Worm (Caenorhabditis elegans): Measurements from ENCODE around the gene lron-7.

lron-7 gene

ce11 chrX:7316485-7317391, 24.8 kb downstream of the lron-7 start, which contains the start of the genes spp-2 and spp-6 (continued):
- TF ChIP-seq Y53G8AR.9 (GFP tag; conservative IDR thresholded peaks at IDR 0.05) (peak; percentile 79), ets-4 (GFP tag; optimal IDR thresholded peaks at IDR 0.05) (no peak), sptf-2 (GFP tag; optimal IDR thresholded peaks at IDR 0.05) (no peak), lag-1 (GFP tag; IDR thresholded peaks at IDR 0.05) (no peak), tbx-9 (tag; optimal IDR thresholded peaks at IDR 0.05; ENCODE audit: borderline replicate concordance) (no peak), athp-1 (tag; optimal IDR thresholded peaks at IDR 0.05) (no peak), ccch-3 (GFP tag; optimal IDR thresholded peaks at IDR 0.05) (no peak), C06A6.2 (GFP tag; conservative IDR thresholded peaks at IDR 0.05) (no peak), atf-7 (tag; optimal IDR thresholded peaks at IDR 0.05) (peak; percentile 49), ztf-28 (GFP tag; IDR thresholded peaks at IDR 0.05) (no peak), dpl-1 (GFP tag; optimal IDR thresholded peaks at IDR 0.05) (no peak), B0336.3 (GFP tag; IDR thresholded peaks at IDR 0.05) (peak; percentile 35; the same call in 1 of the 2 replicates), hmg-1.2 (GFP tag; IDR thresholded peaks at IDR 0.05) (0 out of 2 replicates have a peak, but pooled peaks have one; percentile 6), lir-1 (GFP tag; conservative IDR thresholded peaks at IDR 0.05) (no peak), T26A5.8 (tag; optimal IDR thresholded peaks at IDR 0.05) (no peak), sea-2 (GFP tag; IDR thresholded peaks at IDR 0.05) (no peak), dpff-1 (tag; optimal IDR thresholded peaks at IDR 0.05) (no peak), die-1 (tag; optimal IDR thresholded peaks at IDR 0.05) (no peak), F49E8.2 (tag; optimal IDR thresholded peaks at IDR 0.05; ENCODE audit: insufficient read depth) (no peak), ceh-100 (GFP tag; IDR thresholded peaks at IDR 0.05) (no peak), F57A8.1 (GFP tag; optimal IDR thresholded peaks at IDR 0.05) (no peak), ekl-4 (GFP tag; IDR thresholded peaks at IDR 0.05) (no peak), hmg-20 (GFP tag; IDR thresholded peaks at IDR 0.05) (no peak), lsl-1 (GFP tag; optimal IDR thresholded peaks at IDR 0.05) (no peak), C17E4.6 (GFP tag; IDR thresholded peaks at IDR 0.05) (no peak), D2030.7 (GFP tag; IDR thresholded peaks at IDR 0.05) (no peak), Y79H2A.3 (GFP tag; conservative IDR thresholded peaks at IDR 0.05) (no peak), ceh-91 (GFP tag; IDR thresholded peaks at IDR 0.05) (no peak), madf-3 (GFP tag; IDR thresholded peaks at IDR 0.05) (no peak), ztf-22 (GFP tag; optimal IDR thresholded peaks at IDR 0.05) (no peak), mxl-1 (tag; optimal IDR thresholded peaks at IDR 0.05) (no peak)

ce11 chrX:7318639-7319038, 26.7 kb downstream of the lron-7 start, which contains the start of gene spp-4:
spp-4 (minus strand) TSS chrX:7318756.
- TF ChIP-seq B0019.2 (GFP tag; conservative IDR thresholded peaks at IDR 0.05): no peak
- no peak for TF ChIP-seq sptf-2 (GFP tag; optimal IDR thresholded peaks at IDR 0.05)
- no peak for TF ChIP-seq athp-1 (tag; optimal IDR thresholded peaks at IDR 0.05)
- no peak for TF ChIP-seq F52B5.7 (tag; optimal IDR thresholded peaks at IDR 0.05)
- no peak for TF ChIP-seq B0336.3 (GFP tag; IDR thresholded peaks at IDR 0.05)
- TF ChIP-seq ztf-18 (tag; optimal IDR thresholded peaks at IDR 0.05): no peak
- TF ChIP-seq attf-6 (GFP tag; IDR thresholded peaks at IDR 0.05): no peak

ce11 chrX:7320115-7320711, 28.3 kb downstream of the lron-7 start, which contains the start of gene spp-5:
spp-5 (minus strand) TSS chrX:7320354.
- TF ChIP-seq Y53F4B.3 (GFP tag; IDR thresholded peaks at IDR 0.05) (no peak), Y79H2A.3 (GFP tag; conservative IDR thresholded peaks at IDR 0.05) (no peak), nhr-179 (tag; optimal IDR thresholded peaks at IDR 0.05) (no peak), cebp-1 (GFP tag; IDR thresholded peaks at IDR 0.05) (no peak), cebp-1 (tag; optimal IDR thresholded peaks at IDR 0.05) (peak; percentile 28), sdz-38 (tag; optimal IDR thresholded peaks at IDR 0.05) (no peak), ceh-58 (GFP tag; IDR thresholded peaks at IDR 0.05) (no peak), athp-1 (tag; optimal IDR thresholded peaks at IDR 0.05) (no peak), bed-1 (GFP tag; IDR thresholded peaks at IDR 0.05) (no peak), F23B12.7 (tag; optimal IDR thresholded peaks at IDR 0.05; ENCODE audit: insufficient read depth) (no peak), tlf-1 (GFP tag; optimal IDR thresholded peaks at IDR 0.05) (no peak), hrde-1 (tag; optimal IDR thresholded peaks at IDR 0.05; ENCODE audit: borderline replicate concordance) (no peak), dpl-1 (GFP tag; optimal IDR thresholded peaks at IDR 0.05) (no peak), ets-4 (GFP tag; optimal IDR thresholded peaks at IDR 0.05) (peak; percentile 33)
